Fruit fly (Drosophila melanogaster) S2 (cell line): Measurements from ENCODE around the gene ND-30.

Source experiments
- CG8478 ChIP-seq: fragments of >200 bp; optimal IDR thresholded peaks from 2 replicates; lab custom pipeline; 2018
- CTCF ChIP-seq, 2 experiments: fragments of >200 bp; optimal IDR thresholded peaks; 2 replicates each; lab custom pipeline; 2018

dm6 chr3L:3142516-3143382 is 16.6 kb downstream of the ND-30 start:
- no peak for TF ChIP-seq CTCF (optimal IDR thresholded peaks at IDR 0.05; lab: Kevin White, UChicago)
- no peak for TF ChIP-seq CG8478 (lab: Kevin White, UChicago)
